Fruit fly (Drosophila melanogaster) whole organism, embryonic: ENCODE measurements around the gene CG43338.

Experiments
- Aef1 ChIP-seq: fragments of 200-800 bp; sonication (Bioruptor generic); IDR thresholded peaks from 3 replicates; pipeline ENCODE4 v1.3.6; 2022; ENCODE audit warnings: missing biosample characterization, missing genetic modification characterization
- CG4707 ChIP-seq: fragments of 200-800 bp; sonication (Bioruptor generic); optimal IDR thresholded peaks from 2 replicates; lab custom pipeline; 2018; ENCODE audit warnings: missing biosample characterization, mild to moderate bottlenecking, missing genetic modification characterization, moderate library complexity
- CG6689 ChIP-seq: fragments of 200-800 bp; sonication (Bioruptor generic); IDR thresholded peaks from 2 replicates; pipeline ENCODE4 v1.3.6; 2022; ENCODE audit warnings: missing biosample characterization, missing genetic modification characterization
- CG9817 ChIP-seq: fragments of 200-800 bp; sonication (Bioruptor generic); optimal IDR thresholded peaks from 2 replicates; lab custom pipeline; 2018; ENCODE audit warnings: missing biosample characterization, mild to moderate bottlenecking, missing genetic modification characterization, moderate library complexity
- Deaf1 ChIP-seq: fragments of 200-800 bp; optimal IDR thresholded peaks from 3 replicates; lab custom pipeline; 2019; ENCODE audit warnings: missing biosample characterization, mild to moderate bottlenecking, missing genetic modification characterization, moderate library complexity
- HLHmδ ChIP-seq: fragments of 200-800 bp; sonication (Bioruptor generic); optimal IDR thresholded peaks from 2 replicates; lab custom pipeline; 2018; ENCODE audit warnings: missing biosample characterization, mild to moderate bottlenecking, missing genetic modification characterization, moderate library complexity
- Lim3 ChIP-seq: fragments of 200-800 bp; sonication (Bioruptor generic); IDR thresholded peaks from 2 replicates; pipeline ENCODE4 v1.3.6; 2022; ENCODE audit warnings: missing biosample characterization, missing genetic modification characterization
- Nf-YA ChIP-seq: fragments of 200-800 bp; sonication (Bioruptor generic); IDR thresholded peaks from 2 replicates; pipeline ENCODE4 v1.3.6; 2022; ENCODE audit warnings: missing biosample characterization, missing genetic modification characterization
- esg ChIP-seq: fragments of 200-800 bp; sonication (Bioruptor generic); conservative IDR thresholded peaks from 2 replicates; pipeline ENCODE4 v1.3.6; 2022; ENCODE audit warnings: missing biosample characterization, missing genetic modification characterization
- gsb-n ChIP-seq: fragments of 200-800 bp; sonication (Bioruptor generic); optimal IDR thresholded peaks from 3 replicates; lab custom pipeline; 2018; ENCODE audit warnings: missing biosample characterization, mild to moderate bottlenecking, missing genetic modification characterization
- lbe ChIP-seq: fragments of 200-800 bp; sonication (Bioruptor generic); optimal IDR thresholded peaks from 2 replicates; lab custom pipeline; 2016; ENCODE audit warnings: missing biosample characterization, mild to moderate bottlenecking, missing genetic modification characterization
- sc ChIP-seq, 3 experiments: fragments of >200 bp in 2 of 3; fragments of 200-800 bp in 1 of 3; sonication (Bioruptor generic) in 1 of 3; optimal IDR thresholded peaks; 2 replicates in 2 of 3; 3 replicates in 1 of 3; lab custom pipeline; 2017; ENCODE audit warnings: mild to moderate bottlenecking in 1 of 3, missing biosample characterization in 1 of 3, missing genetic modification characterization in 1 of 3, missing genetic modification reagents in 1 of 3
- seq ChIP-seq: fragments of 200-800 bp; sonication (Bioruptor generic); IDR thresholded peaks from 2 replicates; pipeline ENCODE4 v1.3.6; 2022; ENCODE audit warnings: missing biosample characterization, missing genetic modification characterization
- ttk ChIP-seq: fragments of 200-800 bp; sonication (Bioruptor generic); IDR thresholded peaks from 2 replicates; pipeline ENCODE4 v2.1.2; 2022; ENCODE audit warnings: missing biosample characterization, missing genetic modification characterization

dm6 chr2L:18652663-18653327 lies 18.3 kb downstream of the CG43338 start, which contains the start of gene Cyp310a1:
- TF ChIP-seq gsb-n (tag; lab: Kevin White, UChicago) (no peak), seq (GFP tag; lab: Robert Waterston, UW) (no peak), CG6689 (GFP tag; lab: Robert Waterston, UW) (no peak), Nf-YA (GFP tag; lab: Robert Waterston, UW) (no peak), Lim3 (no peak), HLHmδ (GFP tag; lab: Kevin White, UChicago) (no peak), Deaf1 (tag; lab: Kevin White, UChicago) (no peak), Aef1 (GFP tag; lab: Robert Waterston, UW) (no peak), CG9817 (no peak), sc (optimal IDR thresholded peaks at IDR 0.05; lab: Kevin White, UChicago) (no peak), sc (GFP tag; optimal IDR thresholded peaks at IDR 0.05; lab: Kevin White, UChicago) (no peak), lbe (GFP tag; lab: Kevin White, UChicago) (no peak), esg (GFP tag; lab: Robert Waterston, UW) (no peak), ttk (GFP tag; lab: Robert Waterston, UW) (no peak), CG4707 (GFP tag; lab: Kevin White, UChicago) (no peak)
